Worm (Caenorhabditis elegans) whole organism, L1 larva: ENCODE data around the gene Y57G7A.2.

Experiments
- C04F5.9 ChIP-seq: sonication (generic microtip); optimal IDR thresholded peaks from 2 replicates; lab custom pipeline; 2016; ENCODE audit warnings: missing genetic modification characterization, missing compliant biosample characterization
- C34B4.2 ChIP-seq: sonication (generic microtip); optimal IDR thresholded peaks from 2 replicates; lab custom pipeline; 2017; ENCODE audit warnings: mild to moderate bottlenecking, missing genetic modification characterization, missing compliant biosample characterization
- F16B12.6 ChIP-seq: fragments of 150-350 bp; optimal IDR thresholded peaks from 2 replicates; lab custom pipeline; 2014; ENCODE audit warnings: missing biosample characterization, missing genetic modification characterization
- aha-1 ChIP-seq: fragments of 150-350 bp; optimal IDR thresholded peaks from 2 replicates; lab custom pipeline; 2014; ENCODE audit warnings: missing biosample characterization, missing genetic modification characterization
- alr-1 ChIP-seq: fragments of 200-800 bp; sonication (Bioruptor generic); optimal IDR thresholded peaks from 2 replicates; lab custom pipeline; 2018; ENCODE audit warnings: borderline replicate concordance, mild to moderate bottlenecking, missing genetic modification characterization, missing compliant biosample characterization
- aly-2 ChIP-seq: fragments of 150-350 bp; optimal IDR thresholded peaks from 2 replicates; lab custom pipeline; 2014; ENCODE audit warnings: missing biosample characterization, missing genetic modification characterization
- ama-1 ChIP-seq: fragments of 150-350 bp; optimal IDR thresholded peaks from 2 replicates; lab custom pipeline; 2014
- blmp-1 ChIP-seq: fragments of 150-350 bp; optimal IDR thresholded peaks from 2 replicates; lab custom pipeline; 2014; ENCODE audit warnings: missing biosample characterization, missing genetic modification characterization
- ceh-8 ChIP-seq: fragments of 200-800 bp; sonication (Bioruptor generic); optimal IDR thresholded peaks from 2 replicates; lab custom pipeline; 2018; ENCODE audit warnings: mild to moderate bottlenecking, missing genetic modification characterization, moderate library complexity, missing compliant biosample characterization
- dpl-1 ChIP-seq, 3 experiments: fragments of 150-350 bp in 2 of 3; sonication (generic microtip) in 1 of 3; optimal IDR thresholded peaks; 2 replicates each; lab custom pipeline; 2014 to 2017; ENCODE audit warnings: missing biosample characterization in 3 of 3, missing genetic modification characterization in 3 of 3, missing genetic modification reagents in 3 of 3
- efl-1 ChIP-seq, 4 experiments: fragments of 150-350 bp; optimal IDR thresholded peaks in 3 of 4; peaks in 1 of 4; 1 replicate in 1 of 4; 2 replicates in 3 of 4; lab custom pipeline; 2014; ENCODE audit warnings: missing biosample characterization in 2 of 4, missing genetic modification characterization in 2 of 4, missing genetic modification reagents in 2 of 4
- efl-3 ChIP-seq: fragments of 200-800 bp; sonication (Bioruptor generic); optimal IDR thresholded peaks from 2 replicates; lab custom pipeline; 2018; ENCODE audit warnings: mild to moderate bottlenecking, missing genetic modification characterization, missing compliant biosample characterization
- egl-13 ChIP-seq: sonication (generic microtip); optimal IDR thresholded peaks from 2 replicates; lab custom pipeline; 2016; ENCODE audit warnings: missing genotype, missing genetic modification reagents, missing genetic modification characterization, missing compliant biosample characterization
- elt-2 ChIP-seq: sonication (generic microtip); optimal IDR thresholded peaks from 2 replicates; lab custom pipeline; 2016; ENCODE audit warnings: missing genetic modification characterization, mild to moderate bottlenecking, inconsistent platforms, missing compliant biosample characterization, missing genetic modification reagents
- ets-5 ChIP-seq: fragments of 200-800 bp; sonication (Bioruptor generic); IDR thresholded peaks from 2 replicates; pipeline ENCODE4 v1.3.6; 2022; ENCODE audit warnings: missing genetic modification characterization, missing compliant biosample characterization
- fkh-10 ChIP-seq: sonication (generic microtip); optimal IDR thresholded peaks from 2 replicates; lab custom pipeline; 2017; ENCODE audit warnings: missing biosample characterization, missing genetic modification reagents, missing genetic modification characterization
- fkh-8 ChIP-seq: sonication (generic microtip); optimal IDR thresholded peaks from 2 replicates; lab custom pipeline; 2016; ENCODE audit warnings: mild to moderate bottlenecking, missing genetic modification characterization, missing compliant biosample characterization
- hlh-17 ChIP-seq: fragments of 200-800 bp; sonication (Bioruptor generic); optimal IDR thresholded peaks from 2 replicates; lab custom pipeline; 2018; ENCODE audit warnings: missing genetic modification characterization, mild to moderate bottlenecking, missing compliant biosample characterization, moderate library complexity, borderline replicate concordance
- hlh-4 ChIP-seq: sonication (generic microtip); optimal IDR thresholded peaks from 2 replicates; lab custom pipeline; 2016; ENCODE audit warnings: mild to moderate bottlenecking, missing genetic modification characterization, missing compliant biosample characterization
- irx-1 ChIP-seq: sonication (generic microtip); optimal IDR thresholded peaks from 2 replicates; lab custom pipeline; 2016; ENCODE audit warnings: missing genetic modification characterization, missing compliant biosample characterization
- isw-1 ChIP-seq: fragments of 200-800 bp; sonication (Bioruptor generic); IDR thresholded peaks from 2 replicates; pipeline ENCODE4 v1.3.6; 2022; ENCODE audit warnings: missing genetic modification characterization, missing compliant biosample characterization
- jun-1 ChIP-seq: fragments of 150-350 bp; optimal IDR thresholded peaks from 2 replicates; lab custom pipeline; 2014; ENCODE audit warnings: missing biosample characterization, missing genetic modification reagents, missing genetic modification characterization
- lin-14 ChIP-seq: fragments of 200-800 bp; sonication (Bioruptor generic); optimal IDR thresholded peaks from 2 replicates; lab custom pipeline; 2018; ENCODE audit warnings: mild to moderate bottlenecking, missing genetic modification characterization, moderate library complexity, missing compliant biosample characterization
- lin-15B ChIP-seq: fragments of 150-350 bp; sonication (generic microtip); optimal IDR thresholded peaks from 3 replicates; lab custom pipeline; 2014; ENCODE audit warnings: missing biosample characterization, missing genetic modification characterization
- lin-35 ChIP-seq, 2 experiments: fragments of 150-350 bp; optimal IDR thresholded peaks; 2 replicates each; lab custom pipeline; 2014; ENCODE audit warnings: missing biosample characterization in 2 of 2, missing genetic modification characterization in 2 of 2, missing genetic modification reagents in 2 of 2
- lin-39 ChIP-seq: fragments of 150-350 bp; optimal IDR thresholded peaks from 2 replicates; lab custom pipeline; 2014; ENCODE audit warnings: missing biosample characterization, missing genetic modification reagents, missing genetic modification characterization
- lir-3 ChIP-seq: sonication (generic microtip); optimal IDR thresholded peaks from 2 replicates; lab custom pipeline; 2016; ENCODE audit warnings: mild to moderate bottlenecking, missing genetic modification characterization, moderate library complexity, missing compliant biosample characterization; ENCODE audit not compliant: poor library complexity
- lsy-2 ChIP-seq, 2 experiments: fragments of 150-350 bp; optimal IDR thresholded peaks; 2 replicates each; lab custom pipeline; 2014; ENCODE audit warnings: missing biosample characterization in 2 of 2, missing genetic modification characterization in 2 of 2
- mef-2 ChIP-seq: fragments of 150-350 bp; optimal IDR thresholded peaks from 2 replicates; lab custom pipeline; 2014; ENCODE audit warnings: missing biosample characterization, missing genetic modification characterization
- mep-1 ChIP-seq: fragments of 150-350 bp; optimal IDR thresholded peaks from 2 replicates; lab custom pipeline; 2014; ENCODE audit warnings: missing biosample characterization, missing genetic modification characterization
- nhr-12 ChIP-seq: sonication (generic microtip); optimal IDR thresholded peaks from 2 replicates; lab custom pipeline; 2017; ENCODE audit warnings: missing biosample characterization, missing genetic modification characterization
- nhr-19 ChIP-seq: fragments of 200-800 bp; sonication (Bioruptor generic); conservative IDR thresholded peaks from 2 replicates; pipeline ENCODE4 v1.3.6; 2022; ENCODE audit warnings: missing genetic modification characterization, missing compliant biosample characterization
- nhr-20 ChIP-seq: sonication (generic microtip); optimal IDR thresholded peaks from 2 replicates; lab custom pipeline; 2016; ENCODE audit warnings: mild to moderate bottlenecking, missing genetic modification characterization, missing compliant biosample characterization
- nhr-237 ChIP-seq: fragments of 150-350 bp; optimal IDR thresholded peaks from 2 replicates; lab custom pipeline; 2014; ENCODE audit warnings: missing biosample characterization, missing genetic modification characterization
- nhr-28 ChIP-seq: fragments of 150-350 bp; optimal IDR thresholded peaks from 2 replicates; lab custom pipeline; 2014; ENCODE audit warnings: missing biosample characterization, missing genetic modification characterization
- nhr-71 ChIP-seq: sonication (generic microtip); optimal IDR thresholded peaks from 2 replicates; lab custom pipeline; 2016; ENCODE audit warnings: mild to moderate bottlenecking, missing genetic modification characterization, moderate library complexity, missing compliant biosample characterization
- nhr-77 ChIP-seq: fragments of 150-350 bp; optimal IDR thresholded peaks from 2 replicates; lab custom pipeline; 2014; ENCODE audit warnings: missing biosample characterization, missing genetic modification characterization
- nhr-84 ChIP-seq: sonication (generic microtip); optimal IDR thresholded peaks from 2 replicates; lab custom pipeline; 2017; ENCODE audit warnings: missing biosample characterization, missing genetic modification characterization
- nhr-90 ChIP-seq: sonication (generic microtip); optimal IDR thresholded peaks from 2 replicates; lab custom pipeline; 2016; ENCODE audit warnings: mild to moderate bottlenecking, missing genetic modification characterization, missing compliant biosample characterization; ENCODE audit not compliant: poor library complexity
- pax-3 ChIP-seq: fragments of 200-800 bp; sonication (Bioruptor generic); optimal IDR thresholded peaks from 2 replicates; lab custom pipeline; 2018; ENCODE audit warnings: mild to moderate bottlenecking, missing genetic modification characterization, moderate library complexity, missing compliant biosample characterization
- rnt-1 ChIP-seq: sonication (generic microtip); optimal IDR thresholded peaks from 2 replicates; lab custom pipeline; 2016; ENCODE audit warnings: mild to moderate bottlenecking, missing genetic modification characterization, moderate library complexity, missing compliant biosample characterization
- snu-23 ChIP-seq: sonication (generic microtip); optimal IDR thresholded peaks from 2 replicates; lab custom pipeline; 2016; ENCODE audit warnings: missing genetic modification characterization, missing compliant biosample characterization
- sox-4 ChIP-seq: sonication (generic microtip); optimal IDR thresholded peaks from 2 replicates; lab custom pipeline; 2016; ENCODE audit warnings: missing genetic modification characterization, missing compliant biosample characterization
- swsn-7 ChIP-seq: sonication (generic microtip); optimal IDR thresholded peaks from 2 replicates; lab custom pipeline; 2016; ENCODE audit warnings: missing genetic modification characterization, missing compliant biosample characterization
- tbx-2 ChIP-seq: sonication (generic microtip); optimal IDR thresholded peaks from 2 replicates; lab custom pipeline; 2016; ENCODE audit warnings: missing genetic modification characterization, missing compliant biosample characterization
- tlp-1 ChIP-seq: fragments of 150-350 bp; optimal IDR thresholded peaks from 2 replicates; lab custom pipeline; 2014; ENCODE audit warnings: missing biosample characterization, missing genetic modification characterization
- unc-30 ChIP-seq: sonication (generic microtip); optimal IDR thresholded peaks from 2 replicates; lab custom pipeline; 2017; ENCODE audit warnings: missing biosample characterization, missing genetic modification characterization
- unc-62 ChIP-seq: fragments of 150-350 bp; optimal IDR thresholded peaks from 2 replicates; lab custom pipeline; 2014; ENCODE audit warnings: missing biosample characterization, missing genetic modification reagents, missing genetic modification characterization
- unc-86 ChIP-seq: sonication (generic microtip); optimal IDR thresholded peaks from 2 replicates; lab custom pipeline; 2016; ENCODE audit warnings: missing genetic modification characterization, missing compliant biosample characterization
- unc-98 ChIP-seq: fragments of 200-800 bp; sonication (Bioruptor generic); IDR thresholded peaks from 2 replicates; pipeline ENCODE4 v1.3.6; 2022; ENCODE audit warnings: missing genetic modification characterization, missing compliant biosample characterization
- vab-15 ChIP-seq: sonication (generic microtip); optimal IDR thresholded peaks from 2 replicates; lab custom pipeline; 2017; ENCODE audit warnings: missing genotype, mild to moderate bottlenecking, missing genetic modification characterization, missing compliant biosample characterization
- xbp-1 ChIP-seq: sonication (generic microtip); optimal IDR thresholded peaks from 2 replicates; lab custom pipeline; 2016; ENCODE audit warnings: missing genetic modification characterization, missing compliant biosample characterization
- zip-4 ChIP-seq: fragments of 200-800 bp; sonication (Bioruptor generic); optimal IDR thresholded peaks from 2 replicates; lab custom pipeline; 2018; ENCODE audit warnings: mild to moderate bottlenecking, missing genetic modification characterization, moderate library complexity, missing compliant biosample characterization
- ztf-4 ChIP-seq: fragments of 150-350 bp; optimal IDR thresholded peaks from 2 replicates; lab custom pipeline; 2014; ENCODE audit warnings: missing biosample characterization, missing genetic modification characterization

The Y57G7A.2 gene

ce11 chrII:1315245-1315644, 19.4 kb downstream of the Y57G7A.2 start (continued):
- TF ChIP-seq unc-62 (no peak), nhr-28 (tag; lab: Kevin White, UChicago) (no peak), fkh-8 (tag; lab: Kevin White, UChicago) (no peak), rnt-1 (tag; lab: Kevin White, UChicago) (no peak), ama-1 (lab: Kevin White, UChicago) (no peak), nhr-12 (tag; lab: Kevin White, UChicago) (no peak), hlh-17 (GFP tag; lab: Kevin White, UChicago) (no peak), efl-1 (optimal IDR thresholded peaks at IDR 0.05; lab: Kevin White, UChicago) (no peak), efl-1 (GFP tag; optimal IDR thresholded peaks at IDR 0.05 in 1 of 2; lab: Kevin White, UChicago) (peak in 1 of 2 experiments; percentile 30), F16B12.6 (no peak), xbp-1 (no peak), tbx-2 (tag; lab: Kevin White, UChicago) (no peak), irx-1 (tag; lab: Kevin White, UChicago) (no peak), nhr-84 (tag; lab: Kevin White, UChicago) (no peak), nhr-77 (tag; lab: Kevin White, UChicago) (no peak), aha-1 (tag; lab: Kevin White, UChicago) (no peak), zip-4 (GFP tag; lab: Kevin White, UChicago) (no peak), nhr-71 (peak; percentile 23), alr-1 (no peak), hlh-4 (tag; lab: Kevin White, UChicago) (no peak), lin-14 (GFP tag; lab: Kevin White, UChicago) (peak; percentile 50), unc-86 (tag; lab: Kevin White, UChicago) (no peak), elt-2 (no peak), C04F5.9 (tag; lab: Kevin White, UChicago) (no peak), snu-23 (GFP tag; lab: Kevin White, UChicago) (peak; percentile 7), mef-2 (tag; lab: Kevin White, UChicago) (no peak), dpl-1 (GFP tag; optimal IDR thresholded peaks at IDR 0.05; lab: Kevin White, UChicago) (peak in 2 of 3 experiments; percentile 25 to 28), lin-35 (GFP tag; optimal IDR thresholded peaks at IDR 0.05; lab: Kevin White, UChicago) (peak; percentile 12 to 44), lir-3 (tag; lab: Kevin White, UChicago) (no peak), unc-30 (tag; lab: Kevin White, UChicago) (no peak), nhr-90 (tag; lab: Kevin White, UChicago) (no peak), nhr-237 (tag; lab: Kevin White, UChicago) (no peak), lin-39 (tag; lab: Kevin White, UChicago) (no peak), lsy-2 (tag; optimal IDR thresholded peaks at IDR 0.05; lab: Kevin White, UChicago) (no peak), C34B4.2 (no peak), ets-5 (GFP tag; lab: Robert Waterston, UW) (no peak), vab-15 (no peak), efl-3 (no peak), aly-2 (tag; lab: Kevin White, UChicago) (no peak), fkh-10 (peak; percentile 15), nhr-19 (no peak), lin-15B (tag; lab: Kevin White, UChicago) (no peak), pax-3 (tag; lab: Kevin White, UChicago) (no peak), tlp-1 (tag; lab: Kevin White, UChicago) (no peak), jun-1 (no peak), blmp-1 (peak; percentile 91), mep-1 (no peak), unc-98 (GFP tag; lab: Robert Waterston, UW) (no peak), isw-1 (no peak), swsn-7 (tag; lab: Kevin White, UChicago) (no peak), egl-13 (tag; lab: Kevin White, UChicago) (no peak), ceh-8 (no peak), nhr-20 (tag; lab: Kevin White, UChicago) (peak; percentile 47), ztf-4 (tag; lab: Kevin White, UChicago) (no peak), sox-4 (tag; lab: Kevin White, UChicago) (no peak)
